Worm (Caenorhabditis elegans): ENCODE results near the gene K09B3.1.

The K09B3.1 gene

ce11 chrIV:3781539-3781938, 13.0 kb upstream of the K09B3.1 start:
- no peak for TF ChIP-seq lin-14 (GFP tag; optimal IDR thresholded peaks at IDR 0.05)
- TF ChIP-seq elt-3 (tag; optimal IDR thresholded peaks at IDR 0.05), result no peak
- TF ChIP-seq egl-27 (tag; optimal IDR thresholded peaks at IDR 0.05), result no peak
- no peak for TF ChIP-seq sptf-1 (tag; optimal IDR thresholded peaks at IDR 0.05)
- TF ChIP-seq efl-1 (optimal IDR thresholded peaks at IDR 0.05), result no peak
- peak in 1 of 2 experiments; percentile 7 for TF ChIP-seq efl-1 (GFP tag; optimal IDR thresholded peaks at IDR 0.05 in 1 of 2)

ce11 chrIV:3783910-3784309, 10.6 kb upstream of the K09B3.1 start, which contains the start of gene glct-6:
TSS of gene glct-6 (plus strand) at chrIV:3784210.
- no peak for TF ChIP-seq mab-9 (GFP tag; IDR thresholded peaks at IDR 0.05)
- TF ChIP-seq snu-23 (GFP tag; optimal IDR thresholded peaks at IDR 0.05), result peak; percentile 0
- no peak for TF ChIP-seq vab-15 (tag; optimal IDR thresholded peaks at IDR 0.05)
- no peak for TF ChIP-seq lir-3 (tag; optimal IDR thresholded peaks at IDR 0.05; ENCODE audit: poor library complexity)
- no peak for TF ChIP-seq unc-30 (tag; optimal IDR thresholded peaks at IDR 0.05)
- TF ChIP-seq zag-1 (tag; optimal IDR thresholded peaks at IDR 0.05), result no peak

- TF ChIP-seq nhr-237 (tag; optimal IDR thresholded peaks at IDR 0.05) (no peak), unc-86 (tag; optimal IDR thresholded peaks at IDR 0.05) (no peak), nhr-11 (tag; optimal IDR thresholded peaks at IDR 0.05) (no peak), elt-3 (tag; optimal IDR thresholded peaks at IDR 0.05) (no peak), irx-1 (tag; optimal IDR thresholded peaks at IDR 0.05) (no peak), ceh-8 (GFP tag; optimal IDR thresholded peaks at IDR 0.05) (no peak), sup-37 (GFP tag; optimal IDR thresholded peaks at IDR 0.05) (no peak), mdl-1 (tag; optimal IDR thresholded peaks at IDR 0.05) (no peak), unc-62 (GFP tag; optimal IDR thresholded peaks at IDR 0.05) (no peak), egl-27 (tag; optimal IDR thresholded peaks at IDR 0.05) (no peak), efl-1 (optimal IDR thresholded peaks at IDR 0.05) (no peak), efl-1 (GFP tag; optimal IDR thresholded peaks at IDR 0.05 in 1 of 2) (no peak), lin-39 (tag; optimal IDR thresholded peaks at IDR 0.05) (no peak), mab-9 (GFP tag; IDR thresholded peaks at IDR 0.05) (no peak), lin-14 (GFP tag; optimal IDR thresholded peaks at IDR 0.05) (no peak), unc-30 (tag; optimal IDR thresholded peaks at IDR 0.05) (no peak), lin-15B (tag; optimal IDR thresholded peaks at IDR 0.05) (no peak), dpl-1 (GFP tag; optimal IDR thresholded peaks at IDR 0.05) (no peak)
These were observed 2.9 kb downstream of the K09B3.1 start for ce11 chrIV:3797442-3797841.

ce11 chrIV:3800952-3801351, 6.4 kb downstream of the K09B3.1 start, which contains the start of gene osm-3:
TSS of gene osm-3 (minus strand) at chrIV:3801052.
- TF ChIP-seq nhr-11 (tag; optimal IDR thresholded peaks at IDR 0.05), result no peak
- TF ChIP-seq F16B12.6 (tag; optimal IDR thresholded peaks at IDR 0.05), result no peak
- no peak for TF ChIP-seq ceh-8 (GFP tag; optimal IDR thresholded peaks at IDR 0.05)
- no peak for TF ChIP-seq nhr-76 (tag; optimal IDR thresholded peaks at IDR 0.05)
- no peak for TF ChIP-seq blmp-1 (tag; optimal IDR thresholded peaks at IDR 0.05)
- no peak for TF ChIP-seq sptf-1 (tag; optimal IDR thresholded peaks at IDR 0.05)
- no peak for TF ChIP-seq ztf-11 (tag; optimal IDR thresholded peaks at IDR 0.05)
- no peak for TF ChIP-seq hpl-2 (GFP tag; optimal IDR thresholded peaks at IDR 0.05)
- TF ChIP-seq jun-1 (tag; optimal IDR thresholded peaks at IDR 0.05), result no peak
- no peak for TF ChIP-seq alr-1 (tag; optimal IDR thresholded peaks at IDR 0.05; ENCODE audit: borderline replicate concordance)

- TF ChIP-seq ceh-88 (GFP tag; IDR thresholded peaks at IDR 0.05), result no peak
- peak; percentile 60 for TF ChIP-seq aly-2 (tag; optimal IDR thresholded peaks at IDR 0.05)
- TF ChIP-seq egl-27 (tag; optimal IDR thresholded peaks at IDR 0.05), result no peak
- peak; percentile 79 for TF ChIP-seq xbp-1 (tag; optimal IDR thresholded peaks at IDR 0.05)
- peak; percentile 27 for TF ChIP-seq C16A3.4 (tag; optimal IDR thresholded peaks at IDR 0.05)
- no peak for TF ChIP-seq sptf-1 (tag; optimal IDR thresholded peaks at IDR 0.05)
- peak; percentile 86 for TF ChIP-seq nhr-90 (tag; optimal IDR thresholded peaks at IDR 0.05; ENCODE audit: poor library complexity)
- TF ChIP-seq snpc-4 (tag; optimal IDR thresholded peaks at IDR 0.05), result peak; percentile 62
- no peak for TF ChIP-seq lin-15B (tag; optimal IDR thresholded peaks at IDR 0.05)
- no peak for TF ChIP-seq ceh-63 (GFP tag; optimal IDR thresholded peaks at IDR 0.05)
- TF ChIP-seq nhr-237 (tag; optimal IDR thresholded peaks at IDR 0.05), result no peak
- TF ChIP-seq nhr-28 (tag; optimal IDR thresholded peaks at IDR 0.05), result no peak
- peak; percentile 93 for TF ChIP-seq lir-3 (tag; optimal IDR thresholded peaks at IDR 0.05; ENCODE audit: poor library complexity)
- TF ChIP-seq tlp-1 (tag; optimal IDR thresholded peaks at IDR 0.05), result no peak
- no peak for TF ChIP-seq zip-4 (GFP tag; optimal IDR thresholded peaks at IDR 0.05)
- TF ChIP-seq zag-1 (tag; optimal IDR thresholded peaks at IDR 0.05), result no peak
- peak; percentile 96 for TF ChIP-seq rnt-1 (tag; optimal IDR thresholded peaks at IDR 0.05)
- peak; percentile 73 to 76 for TF ChIP-seq lsy-2 (tag; optimal IDR thresholded peaks at IDR 0.05)
- peak; percentile 75 for TF ChIP-seq egl-13 (tag; optimal IDR thresholded peaks at IDR 0.05)
- no peak for TF ChIP-seq ces-1 (GFP tag; optimal IDR thresholded peaks at IDR 0.05)
- no peak for TF ChIP-seq sup-37 (GFP tag; optimal IDR thresholded peaks at IDR 0.05)
- no peak for TF ChIP-seq unc-62 (GFP tag; optimal IDR thresholded peaks at IDR 0.05)
These were observed 8.7 kb downstream of the K09B3.1 start, which contains the start of the genes algn-14 and M02B7.2 for ce11 chrIV:3803252-3803651. TSS of gene algn-14 (minus strand) at chrIV:3803426. TSS of gene M02B7.2 (plus strand) at chrIV:3803581.

Data from whole organism, L1 larva.